Fruit fly (Drosophila melanogaster) whole organism, embryonic: ENCODE data around the gene ND-23.

Source experiments
- Abd-B ChIP-seq: fragments of 200-800 bp; sonication (Bioruptor generic); optimal IDR thresholded peaks from 2 replicates; lab custom pipeline; 2018; ENCODE audit warnings: missing biosample characterization, mild to moderate bottlenecking, missing genetic modification characterization, moderate library complexity
- CG10209 ChIP-seq: fragments of 200-800 bp; sonication (Bioruptor generic); optimal IDR thresholded peaks from 3 replicates; lab custom pipeline; 2017; ENCODE audit warnings: missing biosample characterization, mild to moderate bottlenecking, missing genetic modification characterization, missing genetic modification reagents
- CG10654 ChIP-seq: fragments of 200-800 bp; sonication (Bioruptor generic); optimal IDR thresholded peaks from 2 replicates; lab custom pipeline; 2016; ENCODE audit warnings: missing biosample characterization, missing genetic modification characterization
- CG11560 ChIP-seq: fragments of 200-800 bp; sonication (Bioruptor generic); IDR thresholded peaks from 3 replicates; pipeline ENCODE4 v1.3.6; 2022; ENCODE audit warnings: missing biosample characterization, missing genetic modification characterization
- CG12104 ChIP-seq: fragments of 200-800 bp; sonication (Bioruptor generic); optimal IDR thresholded peaks from 3 replicates; lab custom pipeline; 2016; ENCODE audit warnings: missing biosample characterization, missing genetic modification characterization
- CG12942 ChIP-seq: fragments of 200-800 bp; sonication (Bioruptor generic); optimal IDR thresholded peaks from 3 replicates; lab custom pipeline; 2016; ENCODE audit warnings: missing biosample characterization, missing genetic modification characterization
- CG13894 ChIP-seq: fragments of 200-800 bp; sonication (Bioruptor generic); optimal IDR thresholded peaks from 3 replicates; lab custom pipeline; 2018; ENCODE audit warnings: missing biosample characterization, mild to moderate bottlenecking, missing genetic modification characterization, moderate library complexity
- CG15269 ChIP-seq: fragments of 200-800 bp; sonication (Bioruptor generic); optimal IDR thresholded peaks from 2 replicates; lab custom pipeline; 2018; ENCODE audit warnings: missing biosample characterization, mild to moderate bottlenecking, missing genetic modification characterization, moderate library complexity
- CG1529 ChIP-seq: fragments of 200-800 bp; sonication (Bioruptor generic); optimal IDR thresholded peaks from 3 replicates; lab custom pipeline; 2018; ENCODE audit warnings: missing biosample characterization, missing genetic modification characterization
- CG1602 ChIP-seq: fragments of 200-800 bp; sonication (Bioruptor generic); optimal IDR thresholded peaks from 3 replicates; lab custom pipeline; 2016; ENCODE audit warnings: missing biosample characterization, missing genetic modification characterization
- CG16813 ChIP-seq: fragments of 200-800 bp; sonication (Bioruptor generic); IDR thresholded peaks from 3 replicates; pipeline ENCODE4 v1.3.6; 2022; ENCODE audit warnings: missing biosample characterization, missing genetic modification characterization; ENCODE audit not compliant: partially characterized antibody
- CG18599 ChIP-seq: fragments of 200-800 bp; sonication (Bioruptor generic); optimal IDR thresholded peaks from 3 replicates; lab custom pipeline; 2017; ENCODE audit warnings: missing biosample characterization, missing genetic modification characterization, mild to moderate bottlenecking, moderate library complexity, missing genetic modification reagents
- CG18619 ChIP-seq: fragments of 200-800 bp; sonication (Bioruptor generic); optimal IDR thresholded peaks from 3 replicates; lab custom pipeline; 2017; ENCODE audit warnings: missing biosample characterization, mild to moderate bottlenecking, missing genetic modification characterization
- CG2678 ChIP-seq: fragments of 200-800 bp; sonication (Bioruptor generic); optimal IDR thresholded peaks from 3 replicates; lab custom pipeline; 2019; ENCODE audit warnings: missing biosample characterization, mild to moderate bottlenecking, missing genetic modification characterization, moderate library complexity
- CG30431 ChIP-seq: fragments of 200-800 bp; sonication (Bioruptor generic); optimal IDR thresholded peaks from 2 replicates; lab custom pipeline; 2017; ENCODE audit warnings: missing biosample characterization, missing genetic modification characterization
- CG3281 ChIP-seq: fragments of 200-800 bp; sonication (Bioruptor generic); optimal IDR thresholded peaks from 3 replicates; lab custom pipeline; 2017; ENCODE audit warnings: missing biosample characterization, mild to moderate bottlenecking, missing genetic modification characterization
- CG3726 ChIP-seq: fragments of 200-800 bp; sonication (Bioruptor generic); IDR thresholded peaks from 3 replicates; pipeline ENCODE4, ENCODE4 v1.3.6; 2022; ENCODE audit warnings: missing biosample characterization, missing genetic modification characterization
- CG3847 ChIP-seq: fragments of 200-800 bp; sonication (Bioruptor generic); IDR thresholded peaks from 2 replicates; pipeline ENCODE4 v1.3.6; 2022; ENCODE audit warnings: missing biosample characterization, missing genetic modification characterization
- CG6272 ChIP-seq: fragments of 200-800 bp; sonication (Bioruptor generic); IDR thresholded peaks from 2 replicates; pipeline ENCODE4 v1.3.6; 2022; ENCODE audit warnings: missing biosample characterization, missing genetic modification characterization
- CG7963 ChIP-seq: fragments of 200-800 bp; sonication (Bioruptor generic); IDR thresholded peaks from 3 replicates; pipeline ENCODE4 v1.3.6; 2022; ENCODE audit warnings: missing biosample characterization, missing genetic modification characterization; ENCODE audit not compliant: partially characterized antibody
- CG7987 ChIP-seq: fragments of 200-800 bp; sonication (Bioruptor generic); optimal IDR thresholded peaks from 2 replicates; lab custom pipeline; 2018; ENCODE audit warnings: missing biosample characterization, mild to moderate bottlenecking, missing genetic modification characterization, moderate library complexity
- CG9727 ChIP-seq: fragments of 200-800 bp; sonication (Bioruptor generic); optimal IDR thresholded peaks from 3 replicates; lab custom pipeline; 2017; ENCODE audit warnings: missing biosample characterization, mild to moderate bottlenecking, missing genetic modification characterization
- Camta ChIP-seq: fragments of 200-800 bp; sonication (Bioruptor generic); optimal IDR thresholded peaks from 2 replicates; lab custom pipeline; 2016; ENCODE audit warnings: missing biosample characterization, missing genetic modification characterization
- Eip74EF ChIP-seq, 2 experiments: fragments of 200-800 bp in 1 of 2; fragments of >200 bp in 1 of 2; sonication (Bioruptor generic) in 1 of 2; optimal IDR thresholded peaks; 2 replicates each; lab custom pipeline; 2017 to 2019; ENCODE audit warnings: missing biosample characterization in 2 of 2, missing genetic modification characterization in 2 of 2, mild to moderate bottlenecking in 1 of 2, moderate library complexity in 1 of 2
- Hr78 ChIP-seq, 2 experiments: fragments of 200-800 bp in 1 of 2; fragments of >200 bp in 1 of 2; sonication (Bioruptor generic) in 1 of 2; optimal IDR thresholded peaks; 2 replicates each; lab custom pipeline; 2017 to 2019; ENCODE audit warnings: missing biosample characterization in 2 of 2, missing genetic modification characterization in 2 of 2, mild to moderate bottlenecking in 1 of 2, moderate library complexity in 1 of 2
- NK7.1 ChIP-seq: fragments of 200-800 bp; sonication (Bioruptor generic); optimal IDR thresholded peaks from 3 replicates; lab custom pipeline; 2016; ENCODE audit warnings: missing biosample characterization, missing genetic modification characterization
- Stat92E ChIP-seq, 3 experiments: fragments of >200 bp in 2 of 3; fragments of 200-800 bp in 1 of 3; sonication (Bioruptor generic) in 1 of 3; optimal IDR thresholded peaks; 2 replicates each; lab custom pipeline; 2017 to 2019; ENCODE audit warnings: missing biosample characterization in 3 of 3, missing genetic modification characterization in 3 of 3, mild to moderate bottlenecking in 1 of 3, moderate library complexity in 1 of 3
- Trl ChIP-seq, 3 experiments: fragments of >200 bp in 2 of 3; fragments of 200-800 bp in 1 of 3; sonication (Bioruptor generic) in 1 of 3; optimal IDR thresholded peaks; 2 replicates in 1 of 3; 3 replicates in 2 of 3; lab custom pipeline; 2016 to 2017; ENCODE audit warnings: missing biosample characterization in 1 of 3, missing genetic modification characterization in 1 of 3
- Xbp1 ChIP-seq: fragments of 200-800 bp; sonication (Bioruptor generic); optimal IDR thresholded peaks from 3 replicates; lab custom pipeline; 2016; ENCODE audit warnings: missing biosample characterization, mild to moderate bottlenecking, missing genetic modification characterization
- abd-A ChIP-seq: fragments of 200-800 bp; sonication (Bioruptor generic); optimal IDR thresholded peaks from 3 replicates; lab custom pipeline; 2019; ENCODE audit warnings: missing biosample characterization, mild to moderate bottlenecking, missing genetic modification characterization, moderate library complexity
- ac ChIP-seq: fragments of 200-800 bp; sonication (Bioruptor generic); optimal IDR thresholded peaks from 3 replicates; lab custom pipeline; 2017; ENCODE audit warnings: missing biosample characterization, mild to moderate bottlenecking, missing genetic modification characterization
- bigmax ChIP-seq: fragments of 200-800 bp; sonication (Bioruptor generic); optimal IDR thresholded peaks from 2 replicates; lab custom pipeline; 2018; ENCODE audit warnings: missing biosample characterization, mild to moderate bottlenecking, missing genetic modification characterization
- bowl ChIP-seq: fragments of 200-800 bp; sonication (Bioruptor generic); IDR thresholded peaks from 2 replicates; pipeline ENCODE4 v1.3.6; 2022; ENCODE audit warnings: missing biosample characterization, missing genetic modification characterization
- btn ChIP-seq: fragments of 200-800 bp; sonication (Bioruptor generic); optimal IDR thresholded peaks from 2 replicates; lab custom pipeline; 2016; ENCODE audit warnings: missing biosample characterization, missing genetic modification characterization
- cas ChIP-seq: fragments of 200-800 bp; sonication (Bioruptor generic); IDR thresholded peaks from 2 replicates; pipeline ENCODE4 v1.3.6; 2022; ENCODE audit warnings: missing biosample characterization, missing genetic modification characterization
- chif ChIP-seq, 2 experiments: fragments of 200-800 bp; sonication (Bioruptor generic); optimal IDR thresholded peaks; 3 replicates each; lab custom pipeline; 2016; ENCODE audit warnings: missing biosample characterization in 2 of 2, missing genetic modification characterization in 2 of 2
- hkb ChIP-seq, 2 experiments: fragments of 200-800 bp in 1 of 2; fragments of >200 bp in 1 of 2; sonication (Bioruptor generic) in 1 of 2; IDR thresholded peaks in 1 of 2; optimal IDR thresholded peaks in 1 of 2; 2 replicates each; pipeline versions ENCODE4 v1.3.6 to Lab custom; 2017 to 2022; ENCODE audit warnings: missing biosample characterization in 1 of 2, missing genetic modification characterization in 1 of 2
- insv ChIP-seq, 2 experiments: fragments of 200-800 bp; sonication (Bioruptor generic); optimal IDR thresholded peaks; 3 replicates each; lab custom pipeline; 2016 to 2018; ENCODE audit warnings: missing biosample characterization in 2 of 2, missing genetic modification characterization in 2 of 2
- ken ChIP-seq: fragments of 200-800 bp; sonication (Bioruptor generic); IDR thresholded peaks from 3 replicates; pipeline ENCODE4 v1.3.6; 2022; ENCODE audit warnings: missing biosample characterization, missing genetic modification characterization
- lmd ChIP-seq: fragments of 200-800 bp; sonication (Bioruptor generic); IDR thresholded peaks from 2 replicates; pipeline ENCODE4 v1.3.6; 2022; ENCODE audit warnings: missing biosample characterization, missing genetic modification characterization
- mam ChIP-seq: fragments of 200-800 bp; sonication (Bioruptor generic); optimal IDR thresholded peaks from 3 replicates; lab custom pipeline; 2016; ENCODE audit warnings: missing biosample characterization, missing genetic modification characterization
- mirr ChIP-seq: fragments of 200-800 bp; sonication (Bioruptor generic); optimal IDR thresholded peaks from 3 replicates; lab custom pipeline; 2018; ENCODE audit warnings: missing biosample characterization, mild to moderate bottlenecking, missing genetic modification characterization
- nmo ChIP-seq: fragments of 200-800 bp; sonication (Bioruptor generic); optimal IDR thresholded peaks from 2 replicates; lab custom pipeline; 2018; ENCODE audit warnings: missing biosample characterization, mild to moderate bottlenecking, missing genetic modification characterization, moderate library complexity
- salm ChIP-seq: fragments of 200-800 bp; sonication (Bioruptor generic); optimal IDR thresholded peaks from 2 replicates; lab custom pipeline; 2018; ENCODE audit warnings: missing biosample characterization, mild to moderate bottlenecking, missing genetic modification characterization
- seq ChIP-seq: fragments of 200-800 bp; sonication (Bioruptor generic); IDR thresholded peaks from 2 replicates; pipeline ENCODE4 v1.3.6; 2022; ENCODE audit warnings: missing biosample characterization, missing genetic modification characterization
- slbo ChIP-seq: fragments of 200-800 bp; sonication (Bioruptor generic); IDR thresholded peaks from 2 replicates; pipeline ENCODE4 v1.3.6; 2022; ENCODE audit warnings: missing biosample characterization, missing genetic modification characterization
- sqz ChIP-seq: fragments of 200-800 bp; sonication (Bioruptor generic); optimal IDR thresholded peaks from 3 replicates; lab custom pipeline; 2018; ENCODE audit warnings: missing biosample characterization, mild to moderate bottlenecking, missing genetic modification characterization
- ssp ChIP-seq: fragments of 200-800 bp; sonication (Bioruptor generic); IDR thresholded peaks from 2 replicates; pipeline ENCODE4 v1.3.6; 2022; ENCODE audit warnings: missing biosample characterization, missing genetic modification characterization
- tgo ChIP-seq: fragments of 200-800 bp; sonication (Bioruptor generic); IDR thresholded peaks from 3 replicates; pipeline ENCODE4 v1.3.6; 2022; ENCODE audit warnings: missing biosample characterization, missing genetic modification characterization

ND-23 gene

dm6 chr3R:15793372-15793802 lies 43.5 kb downstream of the ND-23 start, which contains the start of gene nsl1 (continued):
- TF ChIP-seq mirr (GFP tag; lab: Kevin White, UChicago): peak; percentile 33
- TF ChIP-seq CG3847 (GFP tag; lab: Robert Waterston, UW): peak; percentile 62
- peak; percentile 66 for TF ChIP-seq abd-A (tag; lab: Kevin White, UChicago)
- TF ChIP-seq slbo (GFP tag; lab: Robert Waterston, UW): peak; percentile 51; the same call in 1 of the 2 replicates
- TF ChIP-seq CG1602 (GFP tag; lab: Kevin White, UChicago): no peak
- peak; percentile 18 for TF ChIP-seq CG15269 (tag; lab: Kevin White, UChicago)
- TF ChIP-seq chif (GFP tag; optimal IDR thresholded peaks at IDR 0.05; lab: Kevin White, UChicago): no peak
- TF ChIP-seq CG6272: peak; percentile 63
- TF ChIP-seq bowl: no peak
- no peak for TF ChIP-seq seq
- TF ChIP-seq ken (GFP tag; lab: Robert Waterston, UW): no peak
- TF ChIP-seq CG18599 (GFP tag; lab: Kevin White, UChicago): no peak
- TF ChIP-seq CG3281 (GFP tag; lab: Kevin White, UChicago): peak; percentile 33
- TF ChIP-seq mam: peak; percentile 30
- peak; percentile 67 for TF ChIP-seq hkb (optimal IDR thresholded peaks at IDR 0.05; lab: Kevin White, UChicago)
- TF ChIP-seq hkb (GFP tag; IDR thresholded peaks at IDR 0.05; lab: Robert Waterston, UW): 0 out of 2 replicates have a peak, but pooled peaks have one; percentile 11
- peak; percentile 17 for TF ChIP-seq CG2678
- no peak for TF ChIP-seq CG12104 (GFP tag; lab: Kevin White, UChicago)
- TF ChIP-seq CG12942 (GFP tag; lab: Kevin White, UChicago): peak; percentile 39
- peak; percentile 67 for TF ChIP-seq nmo
- no peak for TF ChIP-seq Camta (GFP tag; lab: Kevin White, UChicago)
- peak; percentile 49; the same call in 1 of the 2 replicates for TF ChIP-seq lmd
- no peak for TF ChIP-seq Hr78 (GFP tag; optimal IDR thresholded peaks at IDR 0.05; lab: Kevin White, UChicago)
- TF ChIP-seq Eip74EF (GFP tag; optimal IDR thresholded peaks at IDR 0.05; lab: Kevin White, UChicago): no peak
- no peak for TF ChIP-seq salm (tag; lab: Kevin White, UChicago)
- peak; percentile 94 for TF ChIP-seq CG7963
- TF ChIP-seq cas (GFP tag; lab: Robert Waterston, UW): no peak
- TF ChIP-seq CG1529 (GFP tag; lab: Kevin White, UChicago): peak; percentile 7
- no peak for TF ChIP-seq CG7987 (GFP tag; lab: Kevin White, UChicago)
- TF ChIP-seq CG11560 (tag; lab: Robert Waterston, UW): peak; percentile 97
- no peak for TF ChIP-seq btn (GFP tag; lab: Kevin White, UChicago)
- TF ChIP-seq sqz: no peak
- TF ChIP-seq ssp: no peak
- TF ChIP-seq NK7.1 (GFP tag; lab: Kevin White, UChicago): no peak
- TF ChIP-seq Xbp1 (GFP tag; lab: Kevin White, UChicago): peak; percentile 55
- TF ChIP-seq Trl (optimal IDR thresholded peaks at IDR 0.05; lab: Kevin White, UChicago): no peak
- no peak for TF ChIP-seq Trl (GFP tag; optimal IDR thresholded peaks at IDR 0.05; lab: Kevin White, UChicago)
- TF ChIP-seq tgo: no peak
- TF ChIP-seq CG10209 (GFP tag; lab: Kevin White, UChicago): no peak
- TF ChIP-seq CG10654 (GFP tag; lab: Kevin White, UChicago): peak; percentile 19
- peak; percentile 59 for TF ChIP-seq CG9727 (GFP tag; lab: Kevin White, UChicago)
- TF ChIP-seq CG13894: peak; percentile 11
- peak in 1 of 2 experiments; percentile 17 for TF ChIP-seq insv (GFP tag; optimal IDR thresholded peaks at IDR 0.05; lab: Kevin White, UChicago)
- no peak for TF ChIP-seq CG3726 (GFP tag; lab: Robert Waterston, UW)
- TF ChIP-seq CG30431: no peak
- TF ChIP-seq bigmax (GFP tag; lab: Kevin White, UChicago): no peak
- TF ChIP-seq Abd-B (GFP tag; lab: Kevin White, UChicago): peak; percentile 1
- no peak for TF ChIP-seq ac (GFP tag; lab: Kevin White, UChicago)
- TF ChIP-seq CG18619 (GFP tag; lab: Kevin White, UChicago): no peak
- TF ChIP-seq CG16813 (GFP tag; lab: Robert Waterston, UW): peak; percentile 98
- no peak for TF ChIP-seq Stat92E (GFP tag; optimal IDR thresholded peaks at IDR 0.05; lab: Kevin White, UChicago)
